Worm (Caenorhabditis elegans) whole organism, L1 larva: ENCODE measurements around the gene hgrs-1.

Experiments used
- C16A3.4 ChIP-seq: fragments of 150-350 bp; optimal IDR thresholded peaks from 2 replicates; lab custom pipeline; 2014; ENCODE audit warnings: missing biosample characterization, missing genetic modification characterization
- C34B4.2 ChIP-seq: sonication (generic microtip); optimal IDR thresholded peaks from 2 replicates; lab custom pipeline; 2017; ENCODE audit warnings: mild to moderate bottlenecking, missing genetic modification characterization, missing compliant biosample characterization
- Y116A8C.19 ChIP-seq: sonication (generic microtip); optimal IDR thresholded peaks from 2 replicates; lab custom pipeline; 2016; ENCODE audit warnings: missing compliant biosample characterization, missing genetic modification characterization, borderline replicate concordance
- blmp-1 ChIP-seq: fragments of 150-350 bp; optimal IDR thresholded peaks from 2 replicates; lab custom pipeline; 2014; ENCODE audit warnings: missing biosample characterization, missing genetic modification characterization
- ceh-8 ChIP-seq: fragments of 200-800 bp; sonication (Bioruptor generic); optimal IDR thresholded peaks from 2 replicates; lab custom pipeline; 2018; ENCODE audit warnings: mild to moderate bottlenecking, missing genetic modification characterization, moderate library complexity, missing compliant biosample characterization
- ceh-90 ChIP-seq: sonication (generic microtip); optimal IDR thresholded peaks from 2 replicates; lab custom pipeline; 2016; ENCODE audit warnings: missing genetic modification characterization, missing compliant biosample characterization
- dpl-1 ChIP-seq, 3 experiments: fragments of 150-350 bp in 2 of 3; sonication (generic microtip) in 1 of 3; optimal IDR thresholded peaks; 2 replicates each; lab custom pipeline; 2014 to 2017; ENCODE audit warnings: missing biosample characterization in 3 of 3, missing genetic modification characterization in 3 of 3, missing genetic modification reagents in 3 of 3
- efl-1 ChIP-seq, 4 experiments: fragments of 150-350 bp; optimal IDR thresholded peaks in 3 of 4; peaks in 1 of 4; 1 replicate in 1 of 4; 2 replicates in 3 of 4; lab custom pipeline; 2014; ENCODE audit warnings: missing biosample characterization in 2 of 4, missing genetic modification characterization in 2 of 4, missing genetic modification reagents in 2 of 4
- elt-2 ChIP-seq: sonication (generic microtip); optimal IDR thresholded peaks from 2 replicates; lab custom pipeline; 2016; ENCODE audit warnings: missing genetic modification characterization, mild to moderate bottlenecking, inconsistent platforms, missing compliant biosample characterization, missing genetic modification reagents
- ets-5 ChIP-seq: fragments of 200-800 bp; sonication (Bioruptor generic); IDR thresholded peaks from 2 replicates; pipeline ENCODE4 v1.3.6; 2022; ENCODE audit warnings: missing genetic modification characterization, missing compliant biosample characterization
- grh-1 ChIP-seq: fragments of 200-800 bp; sonication (Bioruptor generic); IDR thresholded peaks from 2 replicates; pipeline ENCODE4 v1.3.6; 2022; ENCODE audit warnings: missing genetic modification reagents, missing genetic modification characterization, missing compliant biosample characterization
- irx-1 ChIP-seq: sonication (generic microtip); optimal IDR thresholded peaks from 2 replicates; lab custom pipeline; 2016; ENCODE audit warnings: missing genetic modification characterization, missing compliant biosample characterization
- lin-13 ChIP-seq: fragments of 150-350 bp; optimal IDR thresholded peaks from 2 replicates; lab custom pipeline; 2014; ENCODE audit warnings: missing biosample characterization, missing genetic modification reagents, missing genetic modification characterization
- lin-14 ChIP-seq: fragments of 200-800 bp; sonication (Bioruptor generic); optimal IDR thresholded peaks from 2 replicates; lab custom pipeline; 2018; ENCODE audit warnings: mild to moderate bottlenecking, missing genetic modification characterization, moderate library complexity, missing compliant biosample characterization
- lin-15B ChIP-seq: fragments of 150-350 bp; sonication (generic microtip); optimal IDR thresholded peaks from 3 replicates; lab custom pipeline; 2014; ENCODE audit warnings: missing biosample characterization, missing genetic modification characterization
- lin-35 ChIP-seq, 2 experiments: fragments of 150-350 bp; optimal IDR thresholded peaks; 2 replicates each; lab custom pipeline; 2014; ENCODE audit warnings: missing biosample characterization in 2 of 2, missing genetic modification characterization in 2 of 2, missing genetic modification reagents in 2 of 2
- lsy-2 ChIP-seq, 2 experiments: fragments of 150-350 bp; optimal IDR thresholded peaks; 2 replicates each; lab custom pipeline; 2014; ENCODE audit warnings: missing biosample characterization in 2 of 2, missing genetic modification characterization in 2 of 2
- mdl-1 ChIP-seq, 2 experiments: fragments of 150-350 bp; optimal IDR thresholded peaks; 2 replicates each; lab custom pipeline; 2014 to 2017; ENCODE audit warnings: missing biosample characterization in 2 of 2, missing genetic modification characterization in 2 of 2, inconsistent platforms in 1 of 2
- mep-1 ChIP-seq: fragments of 150-350 bp; optimal IDR thresholded peaks from 2 replicates; lab custom pipeline; 2014; ENCODE audit warnings: missing biosample characterization, missing genetic modification characterization
- nhr-12 ChIP-seq: sonication (generic microtip); optimal IDR thresholded peaks from 2 replicates; lab custom pipeline; 2017; ENCODE audit warnings: missing biosample characterization, missing genetic modification characterization
- nhr-20 ChIP-seq: sonication (generic microtip); optimal IDR thresholded peaks from 2 replicates; lab custom pipeline; 2016; ENCODE audit warnings: mild to moderate bottlenecking, missing genetic modification characterization, missing compliant biosample characterization
- nhr-237 ChIP-seq: fragments of 150-350 bp; optimal IDR thresholded peaks from 2 replicates; lab custom pipeline; 2014; ENCODE audit warnings: missing biosample characterization, missing genetic modification characterization
- nhr-28 ChIP-seq: fragments of 150-350 bp; optimal IDR thresholded peaks from 2 replicates; lab custom pipeline; 2014; ENCODE audit warnings: missing biosample characterization, missing genetic modification characterization
- nhr-71 ChIP-seq: sonication (generic microtip); optimal IDR thresholded peaks from 2 replicates; lab custom pipeline; 2016; ENCODE audit warnings: mild to moderate bottlenecking, missing genetic modification characterization, moderate library complexity, missing compliant biosample characterization
- nhr-76 ChIP-seq: sonication (generic microtip); optimal IDR thresholded peaks from 2 replicates; lab custom pipeline; 2017; ENCODE audit warnings: missing biosample characterization, missing genetic modification characterization
- nhr-85 ChIP-seq: sonication (generic microtip); peaks from one replicate; lab custom pipeline; 2016; ENCODE audit warnings: missing genetic modification characterization, inconsistent platforms, missing compliant biosample characterization
- pag-3 ChIP-seq: sonication (generic microtip); optimal IDR thresholded peaks from 2 replicates; lab custom pipeline; 2017; ENCODE audit warnings: missing genetic modification characterization, mild to moderate bottlenecking, missing compliant biosample characterization, antibody characterized with exemption, borderline replicate concordance; ENCODE audit not compliant: insufficient read depth
- pax-3 ChIP-seq: fragments of 200-800 bp; sonication (Bioruptor generic); optimal IDR thresholded peaks from 2 replicates; lab custom pipeline; 2018; ENCODE audit warnings: mild to moderate bottlenecking, missing genetic modification characterization, moderate library complexity, missing compliant biosample characterization
- skn-1 ChIP-seq: fragments of 150-350 bp; optimal IDR thresholded peaks from 2 replicates; lab custom pipeline; 2014; ENCODE audit warnings: missing biosample characterization, missing genetic modification characterization
- tlp-1 ChIP-seq: fragments of 150-350 bp; optimal IDR thresholded peaks from 2 replicates; lab custom pipeline; 2014; ENCODE audit warnings: missing biosample characterization, missing genetic modification characterization
- unc-62 ChIP-seq: fragments of 150-350 bp; optimal IDR thresholded peaks from 2 replicates; lab custom pipeline; 2014; ENCODE audit warnings: missing biosample characterization, missing genetic modification reagents, missing genetic modification characterization
- unc-98 ChIP-seq: fragments of 200-800 bp; sonication (Bioruptor generic); IDR thresholded peaks from 2 replicates; pipeline ENCODE4 v1.3.6; 2022; ENCODE audit warnings: missing genetic modification characterization, missing compliant biosample characterization

hgrs-1 gene

ce11 chrIV:8226474-8226873, 20.6 kb upstream of the hgrs-1 start:
- no peak for TF ChIP-seq nhr-12 (tag; lab: Kevin White, UChicago)
- TF ChIP-seq nhr-85 (tag; lab: Kevin White, UChicago) = peak; percentile 43
- no peak for TF ChIP-seq pax-3 (tag; lab: Kevin White, UChicago)
- TF ChIP-seq, all 84 proteins: peak for 1

- peak; percentile 14 for TF ChIP-seq mep-1 (tag; lab: Kevin White, UChicago)
- TF ChIP-seq ceh-8 (GFP tag; lab: Kevin White, UChicago) = no peak
- peak in 1 of 3 experiments; percentile 11 for TF ChIP-seq dpl-1 (GFP tag; optimal IDR thresholded peaks at IDR 0.05; lab: Kevin White, UChicago)
- peak in 1 of 2 experiments; percentile 9 for TF ChIP-seq efl-1 (optimal IDR thresholded peaks at IDR 0.05; lab: Kevin White, UChicago)
- TF ChIP-seq efl-1 (GFP tag; optimal IDR thresholded peaks at IDR 0.05 in 1 of 2; lab: Kevin White, UChicago) = no peak
- no peak for TF ChIP-seq skn-1
- peak in 1 of 2 experiments; percentile 39 for TF ChIP-seq mdl-1 (tag; optimal IDR thresholded peaks at IDR 0.05; lab: Kevin White, UChicago)
- no peak for TF ChIP-seq unc-98 (GFP tag; lab: Robert Waterston, UW)
- TF ChIP-seq lin-35 (GFP tag; optimal IDR thresholded peaks at IDR 0.05; lab: Kevin White, UChicago) = peak in 1 of 2 experiments; percentile 31
- peak; percentile 40 for TF ChIP-seq nhr-20 (tag; lab: Kevin White, UChicago)
- TF ChIP-seq nhr-71 (tag; lab: Kevin White, UChicago) = peak; percentile 36
- TF ChIP-seq lin-14 (GFP tag; lab: Kevin White, UChicago) = peak; percentile 31
- peak; percentile 58 for TF ChIP-seq elt-2 (tag; lab: Kevin White, UChicago)
- no peak for TF ChIP-seq pag-3 (tag; lab: Kevin White, UChicago)
- TF ChIP-seq lsy-2 (tag; optimal IDR thresholded peaks at IDR 0.05; lab: Kevin White, UChicago) = peak in 1 of 2 experiments; percentile 37
- TF ChIP-seq C34B4.2 (tag; lab: Kevin White, UChicago) = no peak
- TF ChIP-seq nhr-76 (tag; lab: Kevin White, UChicago) = no peak
Observed at ce11 chrIV:8225357-8225756, 19.5 kb upstream of the hgrs-1 start, which contains the start of gene serp-1.2. TSS of gene serp-1.2 (plus strand) at chrIV:8225674.

ce11 chrIV:8223055-8223454, 17.2 kb upstream of the hgrs-1 start:
- TF ChIP-seq nhr-12 (tag; lab: Kevin White, UChicago) (no peak), elt-2 (tag; lab: Kevin White, UChicago) (peak; percentile 59), ceh-90 (tag; lab: Kevin White, UChicago) (no peak), Y116A8C.19 (tag; lab: Kevin White, UChicago) (no peak)
- TF ChIP-seq, all 84 proteins: peak for 1

ce11 chrIV:8221946-8222345, 16.1 kb upstream of the hgrs-1 start, which contains the start of gene gpx-6:
TSS of gene gpx-6 (plus strand) at chrIV:8222202.
- TF ChIP-seq unc-62 (GFP tag; lab: Kevin White, UChicago) (no peak), nhr-20 (tag; lab: Kevin White, UChicago) (peak; percentile 32), nhr-28 (tag; lab: Kevin White, UChicago) (no peak), lin-15B (no peak), tlp-1 (no peak), blmp-1 (tag; lab: Kevin White, UChicago) (peak; percentile 19), lsy-2 (tag; optimal IDR thresholded peaks at IDR 0.05; lab: Kevin White, UChicago) (peak in 1 of 2 experiments; percentile 3), ets-5 (GFP tag; lab: Robert Waterston, UW) (no peak), C16A3.4 (tag; lab: Kevin White, UChicago) (peak; percentile 11), pag-3 (tag; lab: Kevin White, UChicago) (no peak), nhr-85 (tag; lab: Kevin White, UChicago) (peak; percentile 55), nhr-12 (tag; lab: Kevin White, UChicago) (no peak), nhr-237 (no peak), irx-1 (tag; lab: Kevin White, UChicago) (no peak)
- TF ChIP-seq, all 84 proteins: peak for 5

- TF ChIP-seq lin-13 = no peak
- no peak for TF ChIP-seq grh-1 (GFP tag; lab: Robert Waterston, UW)
- TF ChIP-seq C34B4.2 (tag; lab: Kevin White, UChicago) = no peak
Observed at ce11 chrIV:8219987-8220386, 14.1 kb upstream of the hgrs-1 start, which contains the start of gene ocr-2. TSS of gene ocr-2 (minus strand) at chrIV:8220087.
